Fruit fly (Drosophila melanogaster): ENCODE results near the gene CG13989.

DNA sequence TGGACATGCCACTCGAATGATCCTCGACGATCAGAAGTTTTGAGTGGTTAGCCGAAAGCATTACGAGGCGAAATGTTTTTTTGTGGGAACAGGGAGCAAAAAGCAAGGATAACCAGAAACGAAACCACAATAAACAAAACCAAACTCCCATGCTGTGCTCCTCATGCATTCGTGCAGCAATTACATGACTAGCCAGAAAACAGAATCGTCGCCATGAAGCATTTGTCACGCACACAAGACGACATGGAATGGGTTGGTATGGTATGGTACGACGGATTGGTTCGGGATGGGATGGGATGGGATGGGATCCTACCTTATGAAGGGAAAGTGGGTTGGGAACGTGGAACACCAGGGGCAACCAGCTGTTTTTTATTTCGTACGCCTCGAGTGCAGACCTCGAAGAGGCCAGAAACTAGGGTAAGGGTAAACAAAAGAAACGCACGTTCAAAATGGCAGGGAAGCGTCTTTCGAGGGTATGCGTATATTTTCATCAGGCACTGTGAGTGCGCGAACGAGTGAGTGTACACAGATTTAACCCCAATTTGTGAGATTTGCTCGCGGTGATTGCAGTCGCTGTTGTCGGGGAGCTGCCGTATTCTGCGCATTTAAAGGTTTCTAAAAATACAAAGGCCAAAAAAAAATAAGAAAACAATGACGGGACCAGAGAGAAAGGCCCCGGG, 44.6 kb downstream of the CG13989 start:
- TF ChIP-seq psq (optimal IDR thresholded peaks at IDR 0.05) (no peak), Myc (optimal IDR thresholded peaks at IDR 0.05) (no peak), Sin3A (optimal IDR thresholded peaks at IDR 0.05) (no peak)

All from Kc167 (cell line).